Worm (Caenorhabditis elegans): Measurements from ENCODE around the gene Y57E12B.11.

ce11 chrV:6956237-6956636, 6.6 kb upstream of the Y57E12B.11 start, which contains the start of gene mec-1:
- no peak for TF ChIP-seq him-1 (tag; optimal IDR thresholded peaks at IDR 0.05)
- no peak for TF ChIP-seq W03F9.2 (tag; optimal IDR thresholded peaks at IDR 0.05)
- no peak for TF ChIP-seq dao-5 (tag; optimal IDR thresholded peaks at IDR 0.05)

Measured in whole organism, L4/young adult.